Fruit fly (Drosophila melanogaster): ENCODE data around the gene drm.
A peak's percentile ranks its signal among the peaks of the same experiment; 100 is the strongest.

drm gene

dm6 chr2L:3587286-3587685 lies 48.2 kb downstream of the drm start:
- peak; percentile 17 for TF ChIP-seq CG14655 (GFP tag; optimal IDR thresholded peaks at IDR 0.05)
- peak; percentile 4 for TF ChIP-seq CG9948 (tag; optimal IDR thresholded peaks at IDR 0.05)
- no peak for TF ChIP-seq CG10348 (GFP tag; IDR thresholded peaks at IDR 0.05)

dm6 chr2L:3587907-3588733 lies 49.1 kb downstream of the drm start:
- TF ChIP-seq CG10348 (GFP tag; IDR thresholded peaks at IDR 0.05) (no peak), CG8301 (tag; optimal IDR thresholded peaks at IDR 0.05) (peak; percentile 55), CG15710 (tag; optimal IDR thresholded peaks at IDR 0.05) (peak; percentile 84), CG4496 (GFP tag; IDR thresholded peaks at IDR 0.05) (peak; percentile 34; the same call in 1 of the 3 replicates), CG13204 (GFP tag; optimal IDR thresholded peaks at IDR 0.05) (peak; percentile 62), EcR (GFP tag; optimal IDR thresholded peaks at IDR 0.05) (peak; percentile 18), D1 (tag; optimal IDR thresholded peaks at IDR 0.05) (peak; percentile 50), CG32121 (GFP tag; IDR thresholded peaks at IDR 0.05) (no peak; the same call in 1 of the 2 replicates), CG9948 (tag; optimal IDR thresholded peaks at IDR 0.05) (peak; percentile 76), CG34367 (tag; optimal IDR thresholded peaks at IDR 0.05) (peak; percentile 66), CG14655 (GFP tag; optimal IDR thresholded peaks at IDR 0.05) (peak; percentile 73), CG8159 (tag; optimal IDR thresholded peaks at IDR 0.05) (peak; percentile 86), Snoo (tag; optimal IDR thresholded peaks at IDR 0.05) (peak; percentile 55), CG12605 (GFP tag; IDR thresholded peaks at IDR 0.05) (peak; percentile 63), fd96Ca (GFP tag; IDR thresholded peaks at IDR 0.05) (no peak), rn (GFP tag; IDR thresholded peaks at IDR 0.05) (peak; percentile 35; the same call in 1 of the 2 replicates), Pif1B (GFP tag; optimal IDR thresholded peaks at IDR 0.05) (peak; percentile 59), Pif1A (GFP tag; optimal IDR thresholded peaks at IDR 0.05) (peak; percentile 58), CG17806 (tag; optimal IDR thresholded peaks at IDR 0.05) (peak; percentile 79), Ets98B (GFP tag; IDR thresholded peaks at IDR 0.05) (peak; percentile 49), gl (tag; optimal IDR thresholded peaks at IDR 0.05) (peak; percentile 43)

dm6 chr2L:3588841-3589240 lies 49.8 kb downstream of the drm start:
- no peak for TF ChIP-seq gl (tag; optimal IDR thresholded peaks at IDR 0.05)
- TF ChIP-seq CG12605 (GFP tag; IDR thresholded peaks at IDR 0.05), result no peak

dm6 chr2L:3590797-3591196 lies 51.8 kb downstream of the drm start:
- TF ChIP-seq CG32121 (GFP tag; IDR thresholded peaks at IDR 0.05), result no peak
- TF ChIP-seq Pif1A (GFP tag; optimal IDR thresholded peaks at IDR 0.05), result no peak
- no peak for TF ChIP-seq CG12605 (GFP tag; IDR thresholded peaks at IDR 0.05)
- TF ChIP-seq CG4496 (GFP tag; IDR thresholded peaks at IDR 0.05), result no peak

dm6 chr2L:3594000-3594399 lies 55.0 kb downstream of the drm start:
- peak; percentile 86 for TF ChIP-seq CG34367 (tag; optimal IDR thresholded peaks at IDR 0.05)
- peak; percentile 79; the same call in 2 of the 3 replicates for TF ChIP-seq CG4496 (GFP tag; IDR thresholded peaks at IDR 0.05)
- peak; percentile 83 for TF ChIP-seq gl (tag; optimal IDR thresholded peaks at IDR 0.05)
- peak; percentile 81 for TF ChIP-seq fd96Ca (GFP tag; IDR thresholded peaks at IDR 0.05)
- TF ChIP-seq CG9948 (tag; optimal IDR thresholded peaks at IDR 0.05), result peak; percentile 82
- TF ChIP-seq EcR (GFP tag; optimal IDR thresholded peaks at IDR 0.05), result peak; percentile 24
- peak; percentile 61 for TF ChIP-seq CG12605 (GFP tag; IDR thresholded peaks at IDR 0.05)
- peak; percentile 76 for TF ChIP-seq CG14655 (GFP tag; optimal IDR thresholded peaks at IDR 0.05)
- TF ChIP-seq D1 (tag; optimal IDR thresholded peaks at IDR 0.05), result peak; percentile 30
- TF ChIP-seq Snoo (tag; optimal IDR thresholded peaks at IDR 0.05), result peak; percentile 67
- TF ChIP-seq CG17806 (tag; optimal IDR thresholded peaks at IDR 0.05), result peak; percentile 88
- TF ChIP-seq CG32121 (GFP tag; IDR thresholded peaks at IDR 0.05), result no peak
- TF ChIP-seq Pif1B (GFP tag; optimal IDR thresholded peaks at IDR 0.05), result peak; percentile 78
- TF ChIP-seq CG8301 (tag; optimal IDR thresholded peaks at IDR 0.05), result peak; percentile 67
- peak; percentile 44; the same call in 1 of the 2 replicates for TF ChIP-seq Ets98B (GFP tag; IDR thresholded peaks at IDR 0.05)
- no peak for TF ChIP-seq CG10348 (GFP tag; IDR thresholded peaks at IDR 0.05)
- TF ChIP-seq Pif1A (GFP tag; optimal IDR thresholded peaks at IDR 0.05), result peak; percentile 79
- TF ChIP-seq CG13204 (GFP tag; optimal IDR thresholded peaks at IDR 0.05), result peak; percentile 49
- TF ChIP-seq CG8159 (tag; optimal IDR thresholded peaks at IDR 0.05), result peak; percentile 90
- peak; percentile 90 for TF ChIP-seq CG15710 (tag; optimal IDR thresholded peaks at IDR 0.05)
- TF ChIP-seq rn (GFP tag; IDR thresholded peaks at IDR 0.05), result peak; percentile 52

- TF ChIP-seq CG15710 (tag; optimal IDR thresholded peaks at IDR 0.05) (peak; percentile 51), Pif1B (GFP tag; optimal IDR thresholded peaks at IDR 0.05) (no peak), CG34367 (tag; optimal IDR thresholded peaks at IDR 0.05) (peak; percentile 9), rn (GFP tag; IDR thresholded peaks at IDR 0.05) (no peak), CG14655 (GFP tag; optimal IDR thresholded peaks at IDR 0.05) (peak; percentile 43), Pif1A (GFP tag; optimal IDR thresholded peaks at IDR 0.05) (peak; percentile 18), CG13204 (GFP tag; optimal IDR thresholded peaks at IDR 0.05) (no peak), Snoo (tag; optimal IDR thresholded peaks at IDR 0.05) (no peak), D1 (tag; optimal IDR thresholded peaks at IDR 0.05) (no peak), CG9948 (tag; optimal IDR thresholded peaks at IDR 0.05) (peak; percentile 55), Ets98B (GFP tag; IDR thresholded peaks at IDR 0.05) (no peak), CG17806 (tag; optimal IDR thresholded peaks at IDR 0.05) (peak; percentile 35), gl (tag; optimal IDR thresholded peaks at IDR 0.05) (no peak), CG4496 (GFP tag; IDR thresholded peaks at IDR 0.05) (peak; percentile 31; the same call in 1 of the 3 replicates), CG8159 (tag; optimal IDR thresholded peaks at IDR 0.05) (peak; percentile 34), CG8301 (tag; optimal IDR thresholded peaks at IDR 0.05) (peak; percentile 39)
Observed at dm6 chr2L:3594629-3595028, 55.6 kb downstream of the drm start.
